Worm (Caenorhabditis elegans): ENCODE measurements around the gene tsp-21.

- TF ChIP-seq mxl-1 (tag; optimal IDR thresholded peaks at IDR 0.05), result no peak
- no peak for TF ChIP-seq unc-130 (GFP tag; optimal IDR thresholded peaks at IDR 0.05)
- TF ChIP-seq nfya-1 (tag; optimal IDR thresholded peaks at IDR 0.05; ENCODE audit: borderline replicate concordance, insufficient read depth), result no peak
- TF ChIP-seq hmg-20 (GFP tag; IDR thresholded peaks at IDR 0.05), result no peak
- no peak for TF ChIP-seq sea-2 (GFP tag; IDR thresholded peaks at IDR 0.05)
- no peak for TF ChIP-seq Y95B8A.8 (GFP tag; IDR thresholded peaks at IDR 0.05)
- TF ChIP-seq ama-1 (optimal IDR thresholded peaks at IDR 0.05), result no peak
- TF ChIP-seq ama-1 (GFP tag; optimal IDR thresholded peaks at IDR 0.05), result no peak
- TF ChIP-seq F57A8.1 (GFP tag; optimal IDR thresholded peaks at IDR 0.05), result no peak
- TF ChIP-seq nhr-80 (tag; optimal IDR thresholded peaks at IDR 0.05), result no peak
- TF ChIP-seq him-1 (tag; optimal IDR thresholded peaks at IDR 0.05), result no peak
- TF ChIP-seq somi-1 (GFP tag; optimal IDR thresholded peaks at IDR 0.05), result no peak
These were observed 22.4 kb downstream of the tsp-21 start, which contains the start of gene cysl-1 for ce11 chrX:9954483-9955041.

Measured in whole organism, young adult.